Worm (Caenorhabditis elegans) whole organism, late embryonic: Measurements from ENCODE around the gene ttc-7.

Source experiments
- ceh-24 ChIP-seq: sonication (generic microtip); optimal IDR thresholded peaks from 2 replicates; lab custom pipeline; 2016; ENCODE audit warnings: mild to moderate bottlenecking, missing genetic modification characterization, missing compliant biosample characterization
- elt-2 ChIP-seq: sonication (generic microtip); optimal IDR thresholded peaks from 2 replicates; lab custom pipeline; 2016; ENCODE audit warnings: missing genetic modification reagents, missing genetic modification characterization, missing compliant biosample characterization
- fkh-6 ChIP-seq: sonication (generic microtip); optimal IDR thresholded peaks from 2 replicates; lab custom pipeline; 2016; ENCODE audit warnings: missing genetic modification characterization, missing compliant biosample characterization
- gmeb-2 ChIP-seq: sonication (generic microtip); optimal IDR thresholded peaks from 2 replicates; lab custom pipeline; 2016; ENCODE audit warnings: missing genetic modification characterization, inconsistent platforms, missing compliant biosample characterization
- hlh-15 ChIP-seq: sonication (generic microtip); optimal IDR thresholded peaks from 2 replicates; lab custom pipeline; 2016; ENCODE audit warnings: missing genetic modification characterization, missing compliant biosample characterization
- hlh-30 ChIP-seq: sonication (generic microtip); optimal IDR thresholded peaks from 2 replicates; lab custom pipeline; 2017; ENCODE audit warnings: antibody characterized with exemption, missing genetic modification characterization, missing compliant biosample characterization; ENCODE audit not compliant: insufficient read depth
- hlh-6 ChIP-seq: sonication (generic microtip); optimal IDR thresholded peaks from 2 replicates; lab custom pipeline; 2016; ENCODE audit warnings: missing genotype, missing genetic modification characterization, missing compliant biosample characterization
- nhr-11 ChIP-seq: fragments of 150-350 bp; optimal IDR thresholded peaks from 2 replicates; lab custom pipeline; 2014; ENCODE audit warnings: missing biosample characterization, missing genetic modification characterization
- pat-9 ChIP-seq: fragments of 200-800 bp; sonication (Bioruptor generic); optimal IDR thresholded peaks from 2 replicates; lab custom pipeline; 2018; ENCODE audit warnings: mild to moderate bottlenecking, missing genetic modification characterization, moderate library complexity, missing compliant biosample characterization
- pros-1 ChIP-seq: fragments of 150-350 bp; optimal IDR thresholded peaks from 2 replicates; lab custom pipeline; 2014; ENCODE audit warnings: missing biosample characterization, missing genetic modification reagents, missing genetic modification characterization
- sdc-2 ChIP-seq: sonication (generic microtip); optimal IDR thresholded peaks from 2 replicates; lab custom pipeline; 2016; ENCODE audit warnings: missing genotype, missing genetic modification characterization, missing compliant biosample characterization

DNA sequence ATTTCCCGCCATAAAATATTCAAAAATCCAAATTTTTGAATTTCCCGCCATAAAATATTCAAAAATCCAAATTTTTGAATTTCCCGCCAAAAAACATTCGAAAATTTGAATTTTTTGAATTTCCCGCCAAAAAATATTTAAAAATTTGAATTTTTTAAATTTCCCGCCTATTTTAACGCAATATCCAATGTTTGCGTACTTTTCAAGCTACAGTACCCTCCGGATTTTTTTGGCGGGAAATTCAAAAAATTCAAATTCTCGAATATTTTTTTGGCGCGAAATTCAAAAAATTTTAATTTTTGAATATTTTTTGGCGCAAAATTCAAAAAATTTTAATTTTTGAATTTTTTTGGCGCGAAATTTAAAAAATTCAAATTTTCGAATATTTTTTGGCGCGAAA, 29.1 kb upstream of the ttc-7 start:
- TF ChIP-seq ceh-24 (tag; lab: Kevin White, UChicago) = no peak
- TF ChIP-seq hlh-6 = no peak
- TF ChIP-seq sdc-2 (tag; lab: Kevin White, UChicago) = no peak
- TF ChIP-seq hlh-15 (tag; lab: Kevin White, UChicago) = no peak
- no peak for TF ChIP-seq fkh-6 (tag; lab: Kevin White, UChicago)
- TF ChIP-seq gmeb-2 = no peak
- no peak for TF ChIP-seq pros-1 (tag; lab: Kevin White, UChicago)
- no peak for TF ChIP-seq hlh-30 (tag; lab: Kevin White, UChicago)
- TF ChIP-seq nhr-11 (tag; lab: Kevin White, UChicago) = no peak
- no peak for TF ChIP-seq pat-9 (tag; lab: Kevin White, UChicago)
- no peak for TF ChIP-seq elt-2 (tag; lab: Kevin White, UChicago)
